Worm (Caenorhabditis elegans) whole organism, L1 larva: Measurements from ENCODE around the gene F54F12.2.

ENCODE experiments used
- C16A3.4 ChIP-seq: fragments of 150-350 bp; optimal IDR thresholded peaks from 2 replicates; lab custom pipeline; 2014; ENCODE audit warnings: missing biosample characterization, missing genetic modification characterization
- Y116A8C.19 ChIP-seq: sonication (generic microtip); optimal IDR thresholded peaks from 2 replicates; lab custom pipeline; 2016; ENCODE audit warnings: missing compliant biosample characterization, missing genetic modification characterization, borderline replicate concordance
- aha-1 ChIP-seq: fragments of 150-350 bp; optimal IDR thresholded peaks from 2 replicates; lab custom pipeline; 2014; ENCODE audit warnings: missing biosample characterization, missing genetic modification characterization
- alr-1 ChIP-seq: fragments of 200-800 bp; sonication (Bioruptor generic); optimal IDR thresholded peaks from 2 replicates; lab custom pipeline; 2018; ENCODE audit warnings: borderline replicate concordance, mild to moderate bottlenecking, missing genetic modification characterization, missing compliant biosample characterization
- aly-2 ChIP-seq: fragments of 150-350 bp; optimal IDR thresholded peaks from 2 replicates; lab custom pipeline; 2014; ENCODE audit warnings: missing biosample characterization, missing genetic modification characterization
- blmp-1 ChIP-seq: fragments of 150-350 bp; optimal IDR thresholded peaks from 2 replicates; lab custom pipeline; 2014; ENCODE audit warnings: missing biosample characterization, missing genetic modification characterization
- ceh-8 ChIP-seq: fragments of 200-800 bp; sonication (Bioruptor generic); optimal IDR thresholded peaks from 2 replicates; lab custom pipeline; 2018; ENCODE audit warnings: mild to moderate bottlenecking, missing genetic modification characterization, moderate library complexity, missing compliant biosample characterization
- ceh-88 ChIP-seq: fragments of 200-800 bp; sonication (Bioruptor generic); IDR thresholded peaks from 2 replicates; pipeline ENCODE4 v1.3.6; 2022; ENCODE audit warnings: missing genetic modification characterization, missing compliant biosample characterization
- efl-1 ChIP-seq, 4 experiments: fragments of 150-350 bp; optimal IDR thresholded peaks in 3 of 4; peaks in 1 of 4; 1 replicate in 1 of 4; 2 replicates in 3 of 4; lab custom pipeline; 2014; ENCODE audit warnings: missing biosample characterization in 2 of 4, missing genetic modification characterization in 2 of 4, missing genetic modification reagents in 2 of 4
- egl-13 ChIP-seq: sonication (generic microtip); optimal IDR thresholded peaks from 2 replicates; lab custom pipeline; 2016; ENCODE audit warnings: missing genotype, missing genetic modification reagents, missing genetic modification characterization, missing compliant biosample characterization
- egl-27 ChIP-seq, 2 experiments: fragments of 150-350 bp in 1 of 2; sonication (generic microtip); optimal IDR thresholded peaks; 3 replicates each; lab custom pipeline; 2017 to 2018; ENCODE audit warnings: missing biosample characterization in 2 of 2, missing genetic modification characterization in 2 of 2, missing genetic modification reagents in 2 of 2
- elt-2 ChIP-seq: sonication (generic microtip); optimal IDR thresholded peaks from 2 replicates; lab custom pipeline; 2016; ENCODE audit warnings: missing genetic modification characterization, mild to moderate bottlenecking, inconsistent platforms, missing compliant biosample characterization, missing genetic modification reagents
- ets-5 ChIP-seq: fragments of 200-800 bp; sonication (Bioruptor generic); IDR thresholded peaks from 2 replicates; pipeline ENCODE4 v1.3.6; 2022; ENCODE audit warnings: missing genetic modification characterization, missing compliant biosample characterization
- fkh-8 ChIP-seq: sonication (generic microtip); optimal IDR thresholded peaks from 2 replicates; lab custom pipeline; 2016; ENCODE audit warnings: mild to moderate bottlenecking, missing genetic modification characterization, missing compliant biosample characterization
- hlh-4 ChIP-seq: sonication (generic microtip); optimal IDR thresholded peaks from 2 replicates; lab custom pipeline; 2016; ENCODE audit warnings: mild to moderate bottlenecking, missing genetic modification characterization, missing compliant biosample characterization
- isw-1 ChIP-seq: fragments of 200-800 bp; sonication (Bioruptor generic); IDR thresholded peaks from 2 replicates; pipeline ENCODE4 v1.3.6; 2022; ENCODE audit warnings: missing genetic modification characterization, missing compliant biosample characterization
- lin-13 ChIP-seq: fragments of 150-350 bp; optimal IDR thresholded peaks from 2 replicates; lab custom pipeline; 2014; ENCODE audit warnings: missing biosample characterization, missing genetic modification reagents, missing genetic modification characterization
- lin-14 ChIP-seq: fragments of 200-800 bp; sonication (Bioruptor generic); optimal IDR thresholded peaks from 2 replicates; lab custom pipeline; 2018; ENCODE audit warnings: mild to moderate bottlenecking, missing genetic modification characterization, moderate library complexity, missing compliant biosample characterization
- lin-35 ChIP-seq, 2 experiments: fragments of 150-350 bp; optimal IDR thresholded peaks; 2 replicates each; lab custom pipeline; 2014; ENCODE audit warnings: missing biosample characterization in 2 of 2, missing genetic modification characterization in 2 of 2, missing genetic modification reagents in 2 of 2
- lin-39 ChIP-seq: fragments of 150-350 bp; optimal IDR thresholded peaks from 2 replicates; lab custom pipeline; 2014; ENCODE audit warnings: missing biosample characterization, missing genetic modification reagents, missing genetic modification characterization
- lsy-2 ChIP-seq, 2 experiments: fragments of 150-350 bp; optimal IDR thresholded peaks; 2 replicates each; lab custom pipeline; 2014; ENCODE audit warnings: missing biosample characterization in 2 of 2, missing genetic modification characterization in 2 of 2
- mep-1 ChIP-seq: fragments of 150-350 bp; optimal IDR thresholded peaks from 2 replicates; lab custom pipeline; 2014; ENCODE audit warnings: missing biosample characterization, missing genetic modification characterization
- nhr-12 ChIP-seq: sonication (generic microtip); optimal IDR thresholded peaks from 2 replicates; lab custom pipeline; 2017; ENCODE audit warnings: missing biosample characterization, missing genetic modification characterization
- nhr-20 ChIP-seq: sonication (generic microtip); optimal IDR thresholded peaks from 2 replicates; lab custom pipeline; 2016; ENCODE audit warnings: mild to moderate bottlenecking, missing genetic modification characterization, missing compliant biosample characterization
- nhr-237 ChIP-seq: fragments of 150-350 bp; optimal IDR thresholded peaks from 2 replicates; lab custom pipeline; 2014; ENCODE audit warnings: missing biosample characterization, missing genetic modification characterization
- nhr-77 ChIP-seq: fragments of 150-350 bp; optimal IDR thresholded peaks from 2 replicates; lab custom pipeline; 2014; ENCODE audit warnings: missing biosample characterization, missing genetic modification characterization
- nhr-84 ChIP-seq: sonication (generic microtip); optimal IDR thresholded peaks from 2 replicates; lab custom pipeline; 2017; ENCODE audit warnings: missing biosample characterization, missing genetic modification characterization
- nhr-85 ChIP-seq: sonication (generic microtip); peaks from one replicate; lab custom pipeline; 2016; ENCODE audit warnings: missing genetic modification characterization, inconsistent platforms, missing compliant biosample characterization
- snpc-4 ChIP-seq: fragments of 150-350 bp; optimal IDR thresholded peaks from 2 replicates; lab custom pipeline; 2014; ENCODE audit warnings: missing biosample characterization, missing genetic modification characterization
- snu-23 ChIP-seq: sonication (generic microtip); optimal IDR thresholded peaks from 2 replicates; lab custom pipeline; 2016; ENCODE audit warnings: missing genetic modification characterization, missing compliant biosample characterization
- sox-4 ChIP-seq: sonication (generic microtip); optimal IDR thresholded peaks from 2 replicates; lab custom pipeline; 2016; ENCODE audit warnings: missing genetic modification characterization, missing compliant biosample characterization
- unc-130 ChIP-seq: fragments of 150-350 bp; optimal IDR thresholded peaks from 2 replicates; lab custom pipeline; 2017; ENCODE audit warnings: missing biosample characterization, missing genetic modification characterization, inconsistent platforms
- unc-30 ChIP-seq: sonication (generic microtip); optimal IDR thresholded peaks from 2 replicates; lab custom pipeline; 2017; ENCODE audit warnings: missing biosample characterization, missing genetic modification characterization
- unc-62 ChIP-seq: fragments of 150-350 bp; optimal IDR thresholded peaks from 2 replicates; lab custom pipeline; 2014; ENCODE audit warnings: missing biosample characterization, missing genetic modification reagents, missing genetic modification characterization
- vab-15 ChIP-seq: sonication (generic microtip); optimal IDR thresholded peaks from 2 replicates; lab custom pipeline; 2017; ENCODE audit warnings: missing genotype, mild to moderate bottlenecking, missing genetic modification characterization, missing compliant biosample characterization
- ztf-11 ChIP-seq, 2 experiments: sonication (generic microtip); optimal IDR thresholded peaks; 2 replicates each; lab custom pipeline; 2016 to 2017; ENCODE audit warnings: missing genetic modification characterization in 2 of 2, missing biosample characterization in 1 of 2, missing compliant biosample characterization in 1 of 2

The F54F12.2 gene

ce11 chrIII:13018619-13019018, 21.2 kb upstream of the F54F12.2 start, which contains the start of gene col-98 (continued):
- TF ChIP-seq blmp-1 (tag; lab: Kevin White, UChicago) (peak; percentile 62), isw-1 (GFP tag; lab: Robert Waterston, UW) (no peak), egl-27 (tag; optimal IDR thresholded peaks at IDR 0.05; lab: Kevin White, UChicago) (no peak), alr-1 (tag; lab: Kevin White, UChicago) (no peak), unc-130 (no peak), lin-13 (GFP tag; lab: Kevin White, UChicago) (no peak), egl-13 (tag; lab: Kevin White, UChicago) (no peak), lin-14 (GFP tag; lab: Kevin White, UChicago) (peak; percentile 78)

- TF ChIP-seq ceh-8 (GFP tag; lab: Kevin White, UChicago) (peak; percentile 79), C16A3.4 (tag; lab: Kevin White, UChicago) (no peak)
Measured at ce11 chrIII:13019547-13020098, 20.2 kb upstream of the F54F12.2 start.

- TF ChIP-seq nhr-85 (tag; lab: Kevin White, UChicago) (no peak), ztf-11 (tag; optimal IDR thresholded peaks at IDR 0.05; lab: Kevin White, UChicago) (no peak), fkh-8 (no peak), nhr-12 (tag; lab: Kevin White, UChicago) (no peak), mep-1 (tag; lab: Kevin White, UChicago) (no peak)
- TF ChIP-seq, all 84 proteins: peak for 0
Measured at ce11 chrIII:13020741-13021140, 19.1 kb upstream of the F54F12.2 start, which contains the start of gene cyp-13A11. Gene cyp-13A11, plus strand, starts transcription at chrIII:13021006.

- TF ChIP-seq lsy-2 (tag; optimal IDR thresholded peaks at IDR 0.05; lab: Kevin White, UChicago) (no peak), mep-1 (tag; lab: Kevin White, UChicago) (no peak), ets-5 (GFP tag; lab: Robert Waterston, UW) (no peak), nhr-237 (tag; lab: Kevin White, UChicago) (no peak), hlh-4 (tag; lab: Kevin White, UChicago) (no peak), elt-2 (tag; lab: Kevin White, UChicago) (peak; percentile 20), Y116A8C.19 (no peak), aha-1 (tag; lab: Kevin White, UChicago) (no peak), lin-39 (tag; lab: Kevin White, UChicago) (no peak), sox-4 (no peak), lin-35 (GFP tag; optimal IDR thresholded peaks at IDR 0.05; lab: Kevin White, UChicago) (peak in 1 of 2 experiments; percentile 8), unc-30 (no peak), unc-62 (GFP tag; lab: Kevin White, UChicago) (no peak), vab-15 (tag; lab: Kevin White, UChicago) (no peak)
- TF ChIP-seq, all 84 proteins: peak for 2
Measured at ce11 chrIII:13024281-13024680, 15.6 kb upstream of the F54F12.2 start, which contains the start of gene cyp-13A12. Gene cyp-13A12, plus strand, starts transcription at chrIII:13024547.

- TF ChIP-seq efl-1 (optimal IDR thresholded peaks at IDR 0.05; lab: Kevin White, UChicago) (no peak), efl-1 (GFP tag; optimal IDR thresholded peaks at IDR 0.05 in 1 of 2; lab: Kevin White, UChicago) (peak in 1 of 2 experiments; percentile 53), fkh-8 (no peak)
Measured at ce11 chrIII:13027949-13028348, 11.9 kb upstream of the F54F12.2 start.

- no peak for TF ChIP-seq nhr-84 (tag; lab: Kevin White, UChicago)
- TF ChIP-seq hlh-4 (tag; lab: Kevin White, UChicago): no peak
- TF ChIP-seq snpc-4 (tag; lab: Kevin White, UChicago): no peak
- TF ChIP-seq aly-2 (tag; lab: Kevin White, UChicago): no peak
- TF ChIP-seq nhr-20: no peak
- TF ChIP-seq snu-23 (GFP tag; lab: Kevin White, UChicago): no peak
- TF ChIP-seq ceh-88 (GFP tag; lab: Robert Waterston, UW): no peak
- no peak for TF ChIP-seq blmp-1 (tag; lab: Kevin White, UChicago)
- TF ChIP-seq nhr-77: no peak
Measured at ce11 chrIII:13029608-13030007, 10.2 kb upstream of the F54F12.2 start, which contains the start of gene F14F7.4. Gene F14F7.4, minus strand, starts transcription at chrIII:13029708.
